Worm (Caenorhabditis elegans): Measurements from ENCODE around the gene tnt-3.

- TF ChIP-seq klf-2 (GFP tag; conservative IDR thresholded peaks at IDR 0.05) (no peak), ztf-23 (GFP tag; IDR thresholded peaks at IDR 0.05) (no peak), cog-1 (tag; optimal IDR thresholded peaks at IDR 0.05) (no peak), ref-1 (GFP tag; conservative IDR thresholded peaks at IDR 0.05) (no peak), T22C8.4 (GFP tag; IDR thresholded peaks at IDR 0.05) (no peak), ztf-29 (GFP tag; IDR thresholded peaks at IDR 0.05) (no peak), med-1 (GFP tag; optimal IDR thresholded peaks at IDR 0.05; ENCODE audit: insufficient read depth) (no peak)
Observed at ce11 chrX:7962056-7962485, 17.2 kb upstream of the tnt-3 start.

Data from whole organism, midembryonic.